Worm (Caenorhabditis elegans) whole organism, mixed stage, embryonic: ENCODE results near the gene C45G9.14.

Source experiments
- blmp-1 ChIP-seq: fragments of 150-350 bp; optimal IDR thresholded peaks from 2 replicates; lab custom pipeline; 2014; ENCODE audit warnings: missing biosample characterization, missing genetic modification characterization
- ceh-83 ChIP-seq: fragments of 200-800 bp; sonication (Bioruptor generic); optimal IDR thresholded peaks from 2 replicates; lab custom pipeline; 2018; ENCODE audit warnings: mild to moderate bottlenecking, missing genetic modification characterization, missing compliant biosample characterization
- lin-13 ChIP-seq: fragments of 150-350 bp; optimal IDR thresholded peaks from 2 replicates; lab custom pipeline; 2014; ENCODE audit warnings: missing biosample characterization, missing genetic modification characterization
- nhr-237 ChIP-seq: fragments of 150-350 bp; optimal IDR thresholded peaks from 2 replicates; lab custom pipeline; 2014; ENCODE audit warnings: missing biosample characterization, missing genetic modification characterization
- nhr-76 ChIP-seq: sonication (generic microtip); optimal IDR thresholded peaks from 2 replicates; lab custom pipeline; 2017; ENCODE audit warnings: missing biosample characterization, missing genetic modification characterization
- pha-4 ChIP-seq: fragments of 150-350 bp; optimal IDR thresholded peaks from 2 replicates; lab custom pipeline; 2018; ENCODE audit warnings: missing biosample characterization, missing genetic modification reagents, missing genetic modification characterization
- unc-39 ChIP-seq: fragments of 150-350 bp; optimal IDR thresholded peaks from 2 replicates; lab custom pipeline; 2014; ENCODE audit warnings: missing biosample characterization, missing genetic modification characterization

DNA sequence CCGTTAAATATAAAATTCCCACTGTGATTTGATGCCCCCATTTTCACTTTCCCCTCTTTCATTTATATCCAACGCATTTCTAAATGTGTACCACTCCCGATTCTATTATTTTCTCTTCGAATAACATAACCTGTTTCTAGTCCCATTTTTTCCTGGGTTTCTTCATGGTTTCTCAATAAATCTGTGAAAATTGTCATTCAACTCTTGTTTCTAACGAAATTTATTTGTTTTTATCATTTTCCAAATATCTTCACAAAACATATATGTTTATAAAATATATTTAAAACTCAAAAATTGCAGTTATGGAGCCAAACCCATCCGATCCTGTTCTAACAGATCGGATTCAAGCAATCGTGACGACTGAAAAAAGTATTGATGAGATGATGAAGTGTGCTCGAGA is 23.9 kb upstream of the C45G9.14 start, which contains the start of gene mdt-11:
- TF ChIP-seq ceh-83 (GFP tag; lab: Kevin White, UChicago) (no peak), pha-4 (tag; lab: Kevin White, UChicago) (no peak), nhr-237 (tag; lab: Kevin White, UChicago) (no peak), blmp-1 (tag; lab: Kevin White, UChicago) (no peak), nhr-76 (tag; lab: Kevin White, UChicago) (no peak), unc-39 (no peak), lin-13 (tag; lab: Kevin White, UChicago) (no peak)
